Fruit fly (Drosophila melanogaster) whole organism, embryonic: Measurements from ENCODE around the gene CG1273.

Source experiments
- ATbp ChIP-seq: fragments of 200-800 bp; sonication (Bioruptor generic); optimal IDR thresholded peaks from 2 replicates; lab custom pipeline; 2017; ENCODE audit warnings: missing biosample characterization, mild to moderate bottlenecking, missing genetic modification characterization, missing genetic modification reagents
- Antp ChIP-seq: fragments of 200-800 bp; sonication (Bioruptor generic); optimal IDR thresholded peaks from 3 replicates; lab custom pipeline; 2016; ENCODE audit warnings: missing biosample characterization, missing genetic modification characterization
- B-H1 ChIP-seq: fragments of 200-800 bp; sonication (Bioruptor generic); IDR thresholded peaks from 3 replicates; pipeline ENCODE4 v1.3.6; 2022; ENCODE audit warnings: missing biosample characterization, missing genetic modification characterization
- CG10209 ChIP-seq: fragments of 200-800 bp; sonication (Bioruptor generic); optimal IDR thresholded peaks from 3 replicates; lab custom pipeline; 2017; ENCODE audit warnings: missing biosample characterization, mild to moderate bottlenecking, missing genetic modification characterization, missing genetic modification reagents
- CG11085 ChIP-seq: fragments of 200-800 bp; sonication (Bioruptor generic); IDR thresholded peaks from 2 replicates; pipeline ENCODE4 v1.3.6; 2022; ENCODE audit warnings: missing biosample characterization, missing genetic modification characterization
- CG11398 ChIP-seq: fragments of 200-800 bp; sonication (Bioruptor generic); optimal IDR thresholded peaks from 2 replicates; lab custom pipeline; 2016; ENCODE audit warnings: missing biosample characterization, missing genetic modification characterization
- CG12104 ChIP-seq: fragments of 200-800 bp; sonication (Bioruptor generic); optimal IDR thresholded peaks from 3 replicates; lab custom pipeline; 2016; ENCODE audit warnings: missing biosample characterization, missing genetic modification characterization
- CG12155 ChIP-seq: fragments of 200-800 bp; sonication (Bioruptor generic); optimal IDR thresholded peaks from 3 replicates; lab custom pipeline; 2016; ENCODE audit warnings: missing biosample characterization, missing genetic modification characterization
- CG12219 ChIP-seq: fragments of 200-800 bp; sonication (Bioruptor generic); optimal IDR thresholded peaks from 3 replicates; lab custom pipeline; 2018; ENCODE audit warnings: missing biosample characterization, mild to moderate bottlenecking, missing genetic modification characterization
- CG13894 ChIP-seq: fragments of 200-800 bp; sonication (Bioruptor generic); optimal IDR thresholded peaks from 3 replicates; lab custom pipeline; 2018; ENCODE audit warnings: missing biosample characterization, mild to moderate bottlenecking, missing genetic modification characterization, moderate library complexity
- CG14667 ChIP-seq: fragments of 200-800 bp; sonication (Bioruptor generic); IDR thresholded peaks from 2 replicates; pipeline ENCODE4 v1.3.6; 2022; ENCODE audit warnings: missing biosample characterization, missing genetic modification characterization
- CG15011 ChIP-seq: fragments of 200-800 bp; sonication (Bioruptor generic); optimal IDR thresholded peaks from 3 replicates; lab custom pipeline; 2018; ENCODE audit warnings: missing biosample characterization, mild to moderate bottlenecking, missing genetic modification characterization
- CG1529 ChIP-seq: fragments of 200-800 bp; sonication (Bioruptor generic); optimal IDR thresholded peaks from 3 replicates; lab custom pipeline; 2018; ENCODE audit warnings: missing biosample characterization, missing genetic modification characterization
- CG15514 ChIP-seq: fragments of 200-800 bp; sonication (Bioruptor generic); optimal IDR thresholded peaks from 3 replicates; lab custom pipeline; 2017; ENCODE audit warnings: missing biosample characterization, missing genetic modification characterization, mild to moderate bottlenecking, moderate library complexity, missing genetic modification reagents
- CG2120 ChIP-seq: fragments of 200-800 bp; sonication (Bioruptor generic); optimal IDR thresholded peaks from 3 replicates; lab custom pipeline; 2016; ENCODE audit warnings: missing biosample characterization, missing genetic modification characterization
- CG2678 ChIP-seq: fragments of 200-800 bp; sonication (Bioruptor generic); optimal IDR thresholded peaks from 3 replicates; lab custom pipeline; 2019; ENCODE audit warnings: missing biosample characterization, mild to moderate bottlenecking, missing genetic modification characterization, moderate library complexity
- CG2712 ChIP-seq: fragments of 200-800 bp; optimal IDR thresholded peaks from 3 replicates; lab custom pipeline; 2019; ENCODE audit warnings: missing biosample characterization, mild to moderate bottlenecking, missing genetic modification characterization, moderate library complexity
- CG30020 ChIP-seq: fragments of 200-800 bp; optimal IDR thresholded peaks from 2 replicates; lab custom pipeline; 2019; ENCODE audit warnings: missing biosample characterization, mild to moderate bottlenecking, missing genetic modification characterization, moderate library complexity
- CG31441 ChIP-seq: fragments of 200-800 bp; sonication (Bioruptor generic); IDR thresholded peaks from 2 replicates; pipeline ENCODE4 v1.3.6; 2022; ENCODE audit warnings: missing biosample characterization, missing genetic modification characterization
- CG7987 ChIP-seq: fragments of 200-800 bp; sonication (Bioruptor generic); optimal IDR thresholded peaks from 2 replicates; lab custom pipeline; 2018; ENCODE audit warnings: missing biosample characterization, mild to moderate bottlenecking, missing genetic modification characterization, moderate library complexity
- CG8765 ChIP-seq: fragments of 200-800 bp; sonication (Bioruptor generic); IDR thresholded peaks from 2 replicates; pipeline ENCODE4 v1.3.6; 2022; ENCODE audit warnings: missing biosample characterization, missing genetic modification characterization
- CG9727 ChIP-seq: fragments of 200-800 bp; sonication (Bioruptor generic); optimal IDR thresholded peaks from 3 replicates; lab custom pipeline; 2017; ENCODE audit warnings: missing biosample characterization, mild to moderate bottlenecking, missing genetic modification characterization
- Chrac-16 ChIP-seq: fragments of 200-800 bp; sonication (Bioruptor generic); optimal IDR thresholded peaks from 3 replicates; lab custom pipeline; 2016; ENCODE audit warnings: missing biosample characterization, missing genetic modification characterization
- Ets65A ChIP-seq: fragments of 200-800 bp; sonication (Bioruptor generic); peaks from one replicate; lab custom pipeline; 2016; ENCODE audit warnings: missing biosample characterization, missing genetic modification characterization
- Fer2 ChIP-seq: fragments of 200-800 bp; sonication (Bioruptor generic); optimal IDR thresholded peaks from 2 replicates; lab custom pipeline; 2018; ENCODE audit warnings: missing biosample characterization, mild to moderate bottlenecking, missing genetic modification characterization, moderate library complexity
- HLH4C ChIP-seq: fragments of 200-800 bp; sonication (Bioruptor generic); IDR thresholded peaks from 3 replicates; pipeline ENCODE4 v1.3.6; 2022; ENCODE audit warnings: missing biosample characterization, missing genetic modification characterization; ENCODE audit not compliant: partially characterized antibody
- Hmr ChIP-seq: fragments of 200-800 bp; sonication (Bioruptor generic); optimal IDR thresholded peaks from 3 replicates; lab custom pipeline; 2017; ENCODE audit warnings: mild to moderate bottlenecking, missing biosample characterization, missing genetic modification reagents, missing genetic modification characterization
- Hsf ChIP-seq: fragments of 200-800 bp; sonication (Bioruptor generic); optimal IDR thresholded peaks from 3 replicates; lab custom pipeline; 2016; ENCODE audit warnings: missing biosample characterization, missing genetic modification characterization
- Kr ChIP-seq: fragments of 200-800 bp; sonication (Bioruptor generic); optimal IDR thresholded peaks from 2 replicates; lab custom pipeline; 2017; ENCODE audit warnings: missing biosample characterization, mild to moderate bottlenecking, missing genetic modification characterization
- Opbp ChIP-seq: fragments of 200-800 bp; sonication (Bioruptor generic); IDR thresholded peaks from 3 replicates; pipeline ENCODE4 v1.3.6; 2022; ENCODE audit warnings: missing biosample characterization, missing genetic modification characterization; ENCODE audit not compliant: partially characterized antibody
- Rx ChIP-seq: fragments of 200-800 bp; sonication (Bioruptor generic); IDR thresholded peaks from 2 replicates; pipeline ENCODE4 v1.3.6; 2022; ENCODE audit warnings: missing biosample characterization, missing genetic modification characterization
- Scr ChIP-seq: fragments of 200-800 bp; sonication (Bioruptor generic); IDR thresholded peaks from 2 replicates; pipeline ENCODE4 v1.3.6; 2022; ENCODE audit warnings: missing biosample characterization, missing genetic modification characterization; ENCODE audit not compliant: partially characterized antibody
- Six4 ChIP-seq: fragments of 200-800 bp; sonication (Bioruptor generic); optimal IDR thresholded peaks from 2 replicates; lab custom pipeline; 2016; ENCODE audit warnings: missing biosample characterization, missing genetic modification characterization
- Ssrp ChIP-seq: fragments of 200-800 bp; sonication (Bioruptor generic); optimal IDR thresholded peaks from 2 replicates; lab custom pipeline; 2018; ENCODE audit warnings: missing biosample characterization, mild to moderate bottlenecking, missing genetic modification characterization, moderate library complexity
- al ChIP-seq: fragments of 200-800 bp; sonication (Bioruptor generic); IDR thresholded peaks from 2 replicates; pipeline ENCODE4 v1.3.6; 2022; ENCODE audit warnings: missing biosample characterization, missing genetic modification characterization
- crp ChIP-seq, 2 experiments: fragments of 200-800 bp; sonication (Bioruptor generic); optimal IDR thresholded peaks; 2 replicates in 1 of 2; 3 replicates in 1 of 2; lab custom pipeline; 2017; ENCODE audit warnings: missing biosample characterization in 2 of 2, missing genetic modification characterization in 2 of 2, mild to moderate bottlenecking in 1 of 2, moderate library complexity in 1 of 2
- dysf ChIP-seq: fragments of 200-800 bp; sonication (Bioruptor generic); IDR thresholded peaks from 3 replicates; pipeline ENCODE4 v1.3.6; 2022; ENCODE audit warnings: missing biosample characterization, missing genetic modification characterization
- eyg ChIP-seq: fragments of 200-800 bp; sonication (Bioruptor generic); optimal IDR thresholded peaks from 3 replicates; lab custom pipeline; 2016; ENCODE audit warnings: missing biosample characterization, missing genetic modification characterization
- gfzf ChIP-seq: fragments of 200-800 bp; sonication (Bioruptor generic); optimal IDR thresholded peaks from 2 replicates; lab custom pipeline; 2016; ENCODE audit warnings: missing biosample characterization, mild to moderate bottlenecking, missing genetic modification characterization, moderate library complexity
- hbn ChIP-seq: fragments of 200-800 bp; sonication (Bioruptor generic); IDR thresholded peaks from 2 replicates; pipeline ENCODE4 v1.3.6; 2022; ENCODE audit warnings: missing biosample characterization, missing genetic modification characterization; ENCODE audit not compliant: partially characterized antibody
- insv ChIP-seq, 2 experiments: fragments of 200-800 bp; sonication (Bioruptor generic); optimal IDR thresholded peaks; 3 replicates each; lab custom pipeline; 2016 to 2018; ENCODE audit warnings: missing biosample characterization in 2 of 2, missing genetic modification characterization in 2 of 2
- luna ChIP-seq: fragments of 200-800 bp; sonication (Bioruptor generic); optimal IDR thresholded peaks from 2 replicates; lab custom pipeline; 2016; ENCODE audit warnings: missing biosample characterization, missing genetic modification characterization
- nmo ChIP-seq: fragments of 200-800 bp; sonication (Bioruptor generic); optimal IDR thresholded peaks from 2 replicates; lab custom pipeline; 2018; ENCODE audit warnings: missing biosample characterization, mild to moderate bottlenecking, missing genetic modification characterization, moderate library complexity
- pb ChIP-seq: fragments of 200-800 bp; sonication (Bioruptor generic); optimal IDR thresholded peaks from 3 replicates; lab custom pipeline; 2016; ENCODE audit warnings: missing biosample characterization, missing genetic modification characterization
- prd ChIP-seq, 3 experiments: fragments of >200 bp in 2 of 3; fragments of 200-800 bp in 1 of 3; sonication (Bioruptor generic) in 1 of 3; optimal IDR thresholded peaks in 2 of 3; IDR thresholded peaks in 1 of 3; 2 replicates in 2 of 3; 3 replicates in 1 of 3; pipeline versions ENCODE4 v1.3.6 to Lab custom; 2017 to 2022; ENCODE audit warnings: missing biosample characterization in 1 of 3, missing genetic modification characterization in 1 of 3
- slbo ChIP-seq: fragments of 200-800 bp; sonication (Bioruptor generic); IDR thresholded peaks from 2 replicates; pipeline ENCODE4 v1.3.6; 2022; ENCODE audit warnings: missing biosample characterization, missing genetic modification characterization
- unc-4 ChIP-seq: fragments of 200-800 bp; sonication (Bioruptor generic); IDR thresholded peaks from 2 replicates; pipeline ENCODE4 v1.3.6; 2022; ENCODE audit warnings: missing biosample characterization, missing genetic modification characterization; ENCODE audit not compliant: partially characterized antibody
- zen ChIP-seq: fragments of 200-800 bp; sonication (Bioruptor generic); optimal IDR thresholded peaks from 3 replicates; lab custom pipeline; 2018; ENCODE audit warnings: missing biosample characterization, mild to moderate bottlenecking, missing genetic modification characterization, moderate library complexity
- zfh1 ChIP-seq: fragments of 200-800 bp; sonication (Bioruptor generic); IDR thresholded peaks from 3 replicates; pipeline ENCODE4 v1.3.6; 2022; ENCODE audit warnings: missing biosample characterization, missing genetic modification characterization

The CG1273 gene

DNA sequence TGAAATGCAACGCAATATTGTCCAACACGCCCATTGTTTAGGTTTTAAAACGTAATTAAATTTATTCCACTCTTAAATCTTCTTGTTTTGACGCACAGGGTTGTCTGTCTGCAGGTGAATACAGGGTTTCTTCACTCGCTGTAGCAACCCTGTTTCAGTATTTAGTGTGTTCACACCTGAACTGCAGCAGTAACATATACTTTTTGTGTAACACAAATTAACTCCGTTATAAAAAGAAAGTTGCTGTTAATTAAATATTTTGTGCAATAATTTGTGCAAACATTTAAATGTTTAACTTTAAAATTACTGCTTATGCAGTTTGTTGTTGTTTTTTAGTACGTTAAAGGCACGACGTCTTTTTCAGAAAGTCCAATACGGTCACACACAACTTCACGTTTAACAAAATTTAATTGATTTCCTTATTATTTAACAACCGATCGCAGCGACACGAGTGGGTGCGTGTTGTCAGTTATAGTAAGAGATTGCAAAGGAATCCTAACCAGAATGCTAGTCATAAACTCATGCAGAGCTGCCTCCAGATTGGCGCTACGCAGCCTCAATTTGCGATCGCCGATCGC lies 28.7 kb downstream of the CG1273 start, which contains the start of the genes CG15012 and Fdx2 (continued):
- peak; percentile 71 for TF ChIP-seq nmo (GFP tag; lab: Kevin White, UChicago)
- TF ChIP-seq Ets65A (GFP tag; lab: Kevin White, UChicago) = peak; percentile 77
- no peak for TF ChIP-seq CG9727
- TF ChIP-seq CG12155 (GFP tag; lab: Kevin White, UChicago) = peak; percentile 12
- peak; percentile 7 for TF ChIP-seq CG13894 (tag; lab: Kevin White, UChicago)
- TF ChIP-seq CG10209 (GFP tag; lab: Kevin White, UChicago) = no peak
- no peak for TF ChIP-seq CG1529 (GFP tag; lab: Kevin White, UChicago)
- no peak for TF ChIP-seq CG15011 (GFP tag; lab: Kevin White, UChicago)
- peak; percentile 36; the same call in 1 of the 3 replicates for TF ChIP-seq Opbp (GFP tag; lab: Robert Waterston, UW)
- TF ChIP-seq eyg (GFP tag; lab: Kevin White, UChicago) = peak; percentile 9
- TF ChIP-seq Kr (GFP tag; lab: Kevin White, UChicago) = no peak
- TF ChIP-seq Chrac-16 (GFP tag; lab: Kevin White, UChicago) = peak; percentile 1
- TF ChIP-seq CG31441 = 0 out of 2 replicates have a peak, but pooled peaks have one; percentile 24
- TF ChIP-seq HLH4C (GFP tag; lab: Robert Waterston, UW) = no peak
- peak; percentile 34 for TF ChIP-seq Hsf (GFP tag; lab: Kevin White, UChicago)
- peak; percentile 84 for TF ChIP-seq CG30020
- TF ChIP-seq B-H1 (GFP tag; lab: Robert Waterston, UW) = no peak
- TF ChIP-seq zfh1 (GFP tag; lab: Robert Waterston, UW) = peak; percentile 27; the same call in 1 of the 3 replicates
- peak; percentile 29; the same call in 1 of the 2 replicates for TF ChIP-seq unc-4 (GFP tag; lab: Robert Waterston, UW)
- no peak for TF ChIP-seq CG14667 (GFP tag; lab: Robert Waterston, UW)
- peak; percentile 35; the same call in 1 of the 2 replicates for TF ChIP-seq Scr (GFP tag; lab: Robert Waterston, UW)
- TF ChIP-seq CG11398 (GFP tag; lab: Kevin White, UChicago) = no peak
- no peak for TF ChIP-seq Antp (GFP tag; lab: Kevin White, UChicago)
- no peak for TF ChIP-seq dysf (GFP tag; lab: Robert Waterston, UW)
- TF ChIP-seq pb (GFP tag; lab: Kevin White, UChicago) = no peak
- no peak for TF ChIP-seq CG12219 (GFP tag; lab: Kevin White, UChicago)
- TF ChIP-seq al = no peak
- peak in 1 of 2 experiments; percentile 29 for TF ChIP-seq crp (GFP tag; optimal IDR thresholded peaks at IDR 0.05; lab: Kevin White, UChicago)
- TF ChIP-seq Rx (GFP tag; lab: Robert Waterston, UW) = no peak
- TF ChIP-seq Hmr (GFP tag; lab: Kevin White, UChicago) = no peak
- no peak for TF ChIP-seq Six4 (GFP tag; lab: Kevin White, UChicago)
- peak; percentile 61 for TF ChIP-seq zen (tag; lab: Kevin White, UChicago)
- TF ChIP-seq gfzf = peak; percentile 95
- TF ChIP-seq hbn (GFP tag; lab: Robert Waterston, UW) = no peak
- TF ChIP-seq prd (optimal IDR thresholded peaks at IDR 0.05; lab: Kevin White, UChicago) = no peak
- peak; percentile 27; the same call in 1 of the 3 replicates for TF ChIP-seq prd (GFP tag; IDR thresholded peaks at IDR 0.05; lab: Robert Waterston, UW)
- TF ChIP-seq CG2712 = peak; percentile 62
- no peak for TF ChIP-seq CG7987
- no peak for TF ChIP-seq Ssrp (tag; lab: Kevin White, UChicago)
- peak; percentile 46 for TF ChIP-seq CG2120 (GFP tag; lab: Kevin White, UChicago)
- peak; percentile 29; the same call in 1 of the 2 replicates for TF ChIP-seq slbo
- no peak for TF ChIP-seq luna
- peak; percentile 10 for TF ChIP-seq CG12104 (GFP tag; lab: Kevin White, UChicago)
- peak; percentile 86 for TF ChIP-seq CG15514
- no peak for TF ChIP-seq insv (GFP tag; optimal IDR thresholded peaks at IDR 0.05; lab: Kevin White, UChicago)
- TF ChIP-seq CG2678 = peak; percentile 21
- no peak for TF ChIP-seq ATbp (GFP tag; lab: Kevin White, UChicago)
- no peak for TF ChIP-seq CG8765 (GFP tag; lab: Robert Waterston, UW)
- TF ChIP-seq Fer2 = no peak
- TF ChIP-seq CG11085 = no peak
